Fruit fly (Drosophila melanogaster): ENCODE results near the gene sl.

The sl gene

DNA sequence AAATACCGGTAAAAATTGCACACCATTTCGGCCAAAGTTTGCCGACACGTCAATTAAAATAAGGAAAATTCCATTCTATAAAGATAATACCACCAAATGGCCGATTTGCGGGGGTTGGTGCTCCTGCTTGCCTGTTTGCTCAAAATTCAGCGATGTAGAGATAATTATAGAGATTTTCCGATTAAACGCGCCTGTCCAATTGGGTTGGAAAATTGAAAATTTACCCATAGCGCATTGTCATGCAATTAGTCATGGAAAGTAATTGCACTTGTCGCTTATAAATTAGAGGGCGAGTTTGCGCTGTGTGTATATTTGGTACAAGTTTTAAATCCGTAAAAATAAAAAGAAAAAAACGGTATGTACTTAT, 30.6 kb upstream of the sl start:
- TF ChIP-seq nerfin-1 (tag; optimal IDR thresholded peaks at IDR 0.05) (peak; percentile 56), Elba2 (GFP tag; optimal IDR thresholded peaks at IDR 0.05) (peak; percentile 55), crp (GFP tag; optimal IDR thresholded peaks at IDR 0.05) (no peak), grn (GFP tag; optimal IDR thresholded peaks at IDR 0.05) (peak; percentile 64), nmo (GFP tag; optimal IDR thresholded peaks at IDR 0.05) (peak; percentile 7), fd3F (GFP tag; optimal IDR thresholded peaks at IDR 0.05) (no peak), CG15479 (GFP tag; optimal IDR thresholded peaks at IDR 0.05) (peak; percentile 30), CG31224 (GFP tag; IDR thresholded peaks at IDR 0.05) (no peak), insv (GFP tag; optimal IDR thresholded peaks at IDR 0.05) (peak in 1 of 2 experiments; percentile 73), CG31388 (GFP tag; optimal IDR thresholded peaks at IDR 0.05) (no peak)

DNA sequence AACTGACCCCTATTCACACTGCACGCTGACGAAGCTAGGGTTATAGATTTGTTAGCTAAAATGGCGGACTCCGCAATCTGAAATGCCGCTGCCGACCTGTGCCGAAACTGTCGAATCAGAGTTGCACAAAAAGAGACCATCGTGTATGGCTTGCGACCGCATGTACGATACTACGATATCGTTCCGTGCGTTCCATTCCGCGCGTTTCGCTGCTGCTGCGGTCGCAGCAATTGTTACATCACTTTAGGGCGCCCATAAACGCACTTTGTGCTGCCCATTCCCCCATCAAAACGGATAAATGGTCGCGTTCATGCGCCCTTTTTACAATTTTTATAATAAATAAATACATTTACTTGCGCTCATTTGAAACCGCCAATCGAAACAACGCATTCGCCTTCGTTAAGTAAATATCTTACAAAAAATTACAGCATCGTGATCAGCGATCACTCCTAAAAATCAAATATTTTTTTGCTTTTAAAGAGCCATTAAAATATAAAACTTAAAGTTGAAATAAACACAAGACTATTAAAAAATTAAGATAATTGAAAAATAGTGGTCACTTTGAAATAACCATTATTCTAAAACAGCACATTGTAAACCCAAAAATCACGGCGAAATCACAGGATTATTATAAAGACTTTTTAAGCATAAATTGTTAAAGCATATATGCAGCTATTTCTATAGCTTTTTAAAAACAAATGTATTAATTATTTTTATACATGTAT, 29.8 kb upstream of the sl start, which contains the start of gene Cyp1:
Cyp1 (minus strand) TSS at position 174 of the 725 bp plus-strand sequence.
- TF ChIP-seq ci (GFP tag; IDR thresholded peaks at IDR 0.05) (peak; percentile 77), hb (GFP tag; IDR thresholded peaks at IDR 0.05; ENCODE audit: partially characterized antibody) (peak; percentile 69; the same call in 1 of the 3 replicates), tgo (GFP tag; IDR thresholded peaks at IDR 0.05) (peak; percentile 52; the same call in 2 of the 3 replicates), schlank (tag; optimal IDR thresholded peaks at IDR 0.05) (no peak), CG17612 (GFP tag; IDR thresholded peaks at IDR 0.05) (no peak), CG7839 (tag; optimal IDR thresholded peaks at IDR 0.05) (no peak), CG17359 (tag; optimal IDR thresholded peaks at IDR 0.05) (peak; percentile 15), lmd (GFP tag; IDR thresholded peaks at IDR 0.05) (peak; percentile 55), bigmax (GFP tag; optimal IDR thresholded peaks at IDR 0.05) (peak; percentile 80), Ada2b (GFP tag; IDR thresholded peaks at IDR 0.05) (0 out of 2 replicates have a peak, but pooled peaks have one; percentile 31), CG6689 (GFP tag; IDR thresholded peaks at IDR 0.05) (peak; percentile 41; the same call in 1 of the 2 replicates), E2f1 (GFP tag; IDR thresholded peaks at IDR 0.05) (peak; percentile 60), NfI (GFP tag; optimal IDR thresholded peaks at IDR 0.05) (peak; percentile 34), Opbp (GFP tag; IDR thresholded peaks at IDR 0.05; ENCODE audit: partially characterized antibody) (peak; percentile 87), CG8359 (GFP tag; optimal IDR thresholded peaks at IDR 0.05; ENCODE audit: borderline replicate concordance) (no peak), sd (tag; optimal IDR thresholded peaks at IDR 0.05) (no peak), HLH54F (GFP tag; optimal IDR thresholded peaks at IDR 0.05) (peak; percentile 9), cas (GFP tag; IDR thresholded peaks at IDR 0.05) (no peak), Hr3 (GFP tag; optimal IDR thresholded peaks at IDR 0.05) (peak; percentile 5), CG5953 (GFP tag; IDR thresholded peaks at IDR 0.05) (peak; percentile 46), CG13775 (GFP tag; optimal IDR thresholded peaks at IDR 0.05) (peak; percentile 58), H15 (GFP tag; IDR thresholded peaks at IDR 0.05) (peak; percentile 29; the same call in 1 of the 3 replicates), chm (GFP tag; IDR thresholded peaks at IDR 0.05) (peak; percentile 81), Vsx1 (GFP tag; optimal IDR thresholded peaks at IDR 0.05) (no peak), CG11093 (GFP tag; IDR thresholded peaks at IDR 0.05) (0 out of 3 replicates have a peak, but pooled peaks have one; percentile 44), sens (GFP tag) (peak; percentile 88), Xbp1 (GFP tag; optimal IDR thresholded peaks at IDR 0.05) (peak; percentile 34), CG43689 (GFP tag; IDR thresholded peaks at IDR 0.05) (no peak), Bgb (GFP tag; IDR thresholded peaks at IDR 0.05; ENCODE audit: partially characterized antibody) (peak; percentile 89), chinmo (GFP tag; IDR thresholded peaks at IDR 0.05; ENCODE audit: partially characterized antibody) (peak; percentile 87), Ets97D (GFP tag; optimal IDR thresholded peaks at IDR 0.05) (peak; percentile 86), CG18764 (GFP tag; optimal IDR thresholded peaks at IDR 0.05) (peak; percentile 72), CG7786 (GFP tag; optimal IDR thresholded peaks at IDR 0.05) (no peak), Fer1 (GFP tag; optimal IDR thresholded peaks at IDR 0.05) (peak; percentile 39), her (GFP tag; optimal IDR thresholded peaks at IDR 0.05) (peak; percentile 73), CG15011 (GFP tag; optimal IDR thresholded peaks at IDR 0.05) (no peak), CG1233 (GFP tag; optimal IDR thresholded peaks at IDR 0.05) (peak; percentile 33), vvl (GFP tag; IDR thresholded peaks at IDR 0.05) (peak; percentile 55)

All from whole organism, embryonic.